Worm (Caenorhabditis elegans) whole organism, L4/young adult: ENCODE results near the gene gcna-1.

Source experiments
- W03F9.2 ChIP-seq: fragments of 150-350 bp; optimal IDR thresholded peaks from 2 replicates; lab custom pipeline; 2014; ENCODE audit warnings: missing biosample characterization, missing genetic modification characterization
- dao-5 ChIP-seq: sonication (generic microtip); optimal IDR thresholded peaks from 2 replicates; lab custom pipeline; 2016; ENCODE audit warnings: missing genotype, missing genetic modification characterization, moderate library complexity, missing compliant biosample characterization
- him-1 ChIP-seq: sonication (generic microtip); optimal IDR thresholded peaks from 2 replicates; lab custom pipeline; 2016; ENCODE audit warnings: missing genotype, missing genetic modification reagents, missing genetic modification characterization, missing compliant biosample characterization

The gcna-1 gene

ce11 chrIII:5992043-5992442, 16.8 kb downstream of the gcna-1 start:
- TF ChIP-seq W03F9.2 (tag; lab: Kevin White, UChicago) (no peak), dao-5 (tag; lab: Kevin White, UChicago) (no peak)

- TF ChIP-seq W03F9.2 (tag; lab: Kevin White, UChicago) (no peak), him-1 (tag; lab: Kevin White, UChicago) (peak; percentile 4)
These were observed 17.5 kb downstream of the gcna-1 start, which contains the start of gene T04C9.2 for ce11 chrIII:5991142-5991930. T04C9.2 (plus strand) TSS chrIII:5991880.

ce11 chrIII:5990090-5990489, 18.8 kb downstream of the gcna-1 start:
- TF ChIP-seq W03F9.2 (tag; lab: Kevin White, UChicago), result no peak
- no peak for TF ChIP-seq dao-5 (tag; lab: Kevin White, UChicago)
- TF ChIP-seq him-1 (tag; lab: Kevin White, UChicago), result no peak

ce11 chrIII:5988991-5989726, 19.7 kb downstream of the gcna-1 start:
- TF ChIP-seq W03F9.2 (tag; lab: Kevin White, UChicago) (no peak), dao-5 (tag; lab: Kevin White, UChicago) (no peak), him-1 (tag; lab: Kevin White, UChicago) (no peak)

- TF ChIP-seq W03F9.2 (tag; lab: Kevin White, UChicago), result no peak
- no peak for TF ChIP-seq dao-5 (tag; lab: Kevin White, UChicago)
- no peak for TF ChIP-seq him-1 (tag; lab: Kevin White, UChicago)
These were observed 20.4 kb downstream of the gcna-1 start for ce11 chrIII:5988461-5988860.

ce11 chrIII:5988010-5988409, 20.9 kb downstream of the gcna-1 start:
- TF ChIP-seq dao-5 (tag; lab: Kevin White, UChicago), result no peak
- peak; percentile 55 for TF ChIP-seq him-1 (tag; lab: Kevin White, UChicago)

ce11 chrIII:5985340-5985739, 23.5 kb downstream of the gcna-1 start, which contains the start of gene T04C9.3:
T04C9.3 (plus strand) TSS chrIII:5985640.
- TF ChIP-seq him-1 (tag; lab: Kevin White, UChicago), result no peak
- no peak for TF ChIP-seq dao-5 (tag; lab: Kevin White, UChicago)
- no peak for TF ChIP-seq W03F9.2 (tag; lab: Kevin White, UChicago)

- TF ChIP-seq dao-5 (tag; lab: Kevin White, UChicago), result no peak
- no peak for TF ChIP-seq W03F9.2 (tag; lab: Kevin White, UChicago)
- TF ChIP-seq him-1 (tag; lab: Kevin White, UChicago), result no peak
These were observed 26.0 kb downstream of the gcna-1 start for ce11 chrIII:5982753-5983390.

- no peak for TF ChIP-seq dao-5 (tag; lab: Kevin White, UChicago)
These were observed 26.9 kb downstream of the gcna-1 start, which contains the start of gene frm-2 for ce11 chrIII:5982026-5982425. frm-2 (minus strand) TSS chrIII:5982126.

ce11 chrIII:5981407-5981806, 27.5 kb downstream of the gcna-1 start:
- TF ChIP-seq dao-5 (tag; lab: Kevin White, UChicago) (no peak), him-1 (tag; lab: Kevin White, UChicago) (no peak), W03F9.2 (tag; lab: Kevin White, UChicago) (no peak)

- TF ChIP-seq dao-5 (tag; lab: Kevin White, UChicago) (no peak), W03F9.2 (tag; lab: Kevin White, UChicago) (no peak), him-1 (tag; lab: Kevin White, UChicago) (no peak)
These were observed 28.5 kb downstream of the gcna-1 start for ce11 chrIII:5980274-5980918.

- TF ChIP-seq dao-5 (tag; lab: Kevin White, UChicago), result no peak
- TF ChIP-seq him-1 (tag; lab: Kevin White, UChicago), result no peak
- TF ChIP-seq W03F9.2 (tag; lab: Kevin White, UChicago), result no peak
These were observed 32.9 kb downstream of the gcna-1 start for ce11 chrIII:5976021-5976420.
